Worm (Caenorhabditis elegans) whole organism, late embryonic: ENCODE measurements around the gene Y32F6A.5.

Experiments
- C08G9.2 ChIP-seq: sonication (generic microtip); optimal IDR thresholded peaks from 2 replicates; lab custom pipeline; 2016; ENCODE audit warnings: mild to moderate bottlenecking, missing genetic modification characterization, moderate library complexity, missing compliant biosample characterization
- F13H6.1 ChIP-seq: sonication (generic microtip); optimal IDR thresholded peaks from 2 replicates; lab custom pipeline; 2016; ENCODE audit warnings: missing genetic modification characterization, missing compliant biosample characterization
- K02D7.2 ChIP-seq: sonication (generic microtip); optimal IDR thresholded peaks from 2 replicates; lab custom pipeline; 2017; ENCODE audit warnings: mild to moderate bottlenecking, missing genetic modification characterization, missing compliant biosample characterization
- K09A11.1 ChIP-seq: sonication (generic microtip); optimal IDR thresholded peaks from 2 replicates; lab custom pipeline; 2017; ENCODE audit warnings: antibody characterized with exemption, mild to moderate bottlenecking, missing genetic modification characterization, missing compliant biosample characterization; ENCODE audit not compliant: insufficient read depth
- Y22D7AL.16 ChIP-seq: sonication (generic microtip); optimal IDR thresholded peaks from 2 replicates; lab custom pipeline; 2016; ENCODE audit warnings: missing genetic modification characterization, missing compliant biosample characterization
- ceh-14 ChIP-seq: sonication (generic microtip); optimal IDR thresholded peaks from 2 replicates; lab custom pipeline; 2016; ENCODE audit warnings: missing genotype, missing genetic modification characterization, missing compliant biosample characterization
- ceh-18 ChIP-seq: sonication (generic microtip); optimal IDR thresholded peaks from 2 replicates; lab custom pipeline; 2016; ENCODE audit warnings: missing genetic modification characterization, missing compliant biosample characterization
- ceh-2 ChIP-seq: sonication (generic microtip); optimal IDR thresholded peaks from 2 replicates; lab custom pipeline; 2016; ENCODE audit warnings: missing genotype, missing genetic modification characterization, missing compliant biosample characterization
- ceh-22 ChIP-seq: sonication (generic microtip); optimal IDR thresholded peaks from 2 replicates; lab custom pipeline; 2017; ENCODE audit warnings: missing biosample characterization, missing genetic modification characterization
- ceh-31 ChIP-seq: sonication (generic microtip); optimal IDR thresholded peaks from 2 replicates; lab custom pipeline; 2016; ENCODE audit warnings: missing genetic modification characterization, missing compliant biosample characterization
- ceh-45 ChIP-seq: fragments of 200-800 bp; sonication (Bioruptor generic); IDR thresholded peaks from 2 replicates; pipeline ENCODE4 v1.3.6; 2022; ENCODE audit warnings: missing genetic modification reagents, missing genetic modification characterization, missing compliant biosample characterization
- ceh-6 ChIP-seq: fragments of 200-800 bp; sonication (Bioruptor generic); optimal IDR thresholded peaks from 2 replicates; lab custom pipeline; 2018; ENCODE audit warnings: mild to moderate bottlenecking, missing genetic modification characterization, missing compliant biosample characterization
- ceh-9 ChIP-seq: sonication (generic microtip); optimal IDR thresholded peaks from 2 replicates; lab custom pipeline; 2016; ENCODE audit warnings: mild to moderate bottlenecking, missing genetic modification characterization, inconsistent platforms, missing compliant biosample characterization
- dmd-4 ChIP-seq: sonication (generic microtip); optimal IDR thresholded peaks from 2 replicates; lab custom pipeline; 2016; ENCODE audit warnings: borderline replicate concordance, missing genetic modification characterization, missing compliant biosample characterization
- dve-1 ChIP-seq: sonication (generic microtip); optimal IDR thresholded peaks from 2 replicates; lab custom pipeline; 2017; ENCODE audit warnings: antibody characterized with exemption, mild to moderate bottlenecking, missing genetic modification characterization, missing compliant biosample characterization
- fax-1 ChIP-seq: sonication (generic microtip); optimal IDR thresholded peaks from 2 replicates; lab custom pipeline; 2016; ENCODE audit warnings: missing genotype, missing genetic modification characterization, missing compliant biosample characterization
- fkh-6 ChIP-seq: sonication (generic microtip); optimal IDR thresholded peaks from 2 replicates; lab custom pipeline; 2016; ENCODE audit warnings: missing genetic modification characterization, missing compliant biosample characterization
- hlh-15 ChIP-seq: sonication (generic microtip); optimal IDR thresholded peaks from 2 replicates; lab custom pipeline; 2016; ENCODE audit warnings: missing genetic modification characterization, missing compliant biosample characterization
- hlh-30 ChIP-seq: sonication (generic microtip); optimal IDR thresholded peaks from 2 replicates; lab custom pipeline; 2017; ENCODE audit warnings: antibody characterized with exemption, missing genetic modification characterization, missing compliant biosample characterization; ENCODE audit not compliant: insufficient read depth
- lim-6 ChIP-seq: sonication (generic microtip); optimal IDR thresholded peaks from 2 replicates; lab custom pipeline; 2016; ENCODE audit warnings: missing genetic modification characterization, missing compliant biosample characterization
- lin-11 ChIP-seq: fragments of 200-800 bp; sonication (Bioruptor generic); optimal IDR thresholded peaks from 2 replicates; lab custom pipeline; 2018; ENCODE audit warnings: mild to moderate bottlenecking, missing genetic modification characterization, missing compliant biosample characterization
- madf-2 ChIP-seq: sonication (generic microtip); optimal IDR thresholded peaks from 2 replicates; lab custom pipeline; 2017; ENCODE audit warnings: missing genetic modification characterization, missing compliant biosample characterization
- mec-3 ChIP-seq: sonication (generic microtip); optimal IDR thresholded peaks from 2 replicates; lab custom pipeline; 2016; ENCODE audit warnings: borderline replicate concordance, missing genetic modification characterization, missing compliant biosample characterization
- nfya-1 ChIP-seq: sonication (generic microtip); optimal IDR thresholded peaks from 2 replicates; lab custom pipeline; 2017; ENCODE audit warnings: missing genetic modification characterization, mild to moderate bottlenecking, missing compliant biosample characterization, antibody characterized with exemption, moderate library complexity
- npax-4 ChIP-seq: sonication (generic microtip); optimal IDR thresholded peaks from 2 replicates; lab custom pipeline; 2016; ENCODE audit warnings: missing genetic modification characterization, missing compliant biosample characterization
- odd-2 ChIP-seq: sonication (generic microtip); optimal IDR thresholded peaks from 2 replicates; lab custom pipeline; 2017; ENCODE audit warnings: antibody characterized with exemption, mild to moderate bottlenecking, missing genetic modification characterization, missing compliant biosample characterization
- pax-1 ChIP-seq: fragments of 150-350 bp; optimal IDR thresholded peaks from 2 replicates; lab custom pipeline; 2014; ENCODE audit warnings: missing biosample characterization, missing genetic modification characterization
- pha-4 ChIP-seq: fragments of 150-350 bp; optimal IDR thresholded peaks from 2 replicates; lab custom pipeline; 2018; ENCODE audit warnings: missing biosample characterization, missing genetic modification reagents, missing genetic modification characterization
- sdc-2 ChIP-seq: sonication (generic microtip); optimal IDR thresholded peaks from 2 replicates; lab custom pipeline; 2016; ENCODE audit warnings: missing genotype, missing genetic modification characterization, missing compliant biosample characterization
- sox-2 ChIP-seq: fragments of 200-800 bp; sonication (Bioruptor generic); IDR thresholded peaks from 2 replicates; pipeline ENCODE4 v1.3.6; 2022; ENCODE audit warnings: missing genetic modification reagents, missing genetic modification characterization, missing compliant biosample characterization
- sox-4 ChIP-seq: sonication (generic microtip); optimal IDR thresholded peaks from 2 replicates; lab custom pipeline; 2017; ENCODE audit warnings: mild to moderate bottlenecking, missing genetic modification characterization, inconsistent platforms, missing compliant biosample characterization
- syd-9 ChIP-seq: sonication (generic microtip); optimal IDR thresholded peaks from 2 replicates; lab custom pipeline; 2016; ENCODE audit warnings: mild to moderate bottlenecking, missing genetic modification characterization, moderate library complexity, missing compliant biosample characterization
- tbx-2 ChIP-seq: sonication (generic microtip); optimal IDR thresholded peaks from 2 replicates; lab custom pipeline; 2016; ENCODE audit warnings: missing genetic modification characterization, missing compliant biosample characterization
- tbx-7 ChIP-seq: sonication (generic microtip); optimal IDR thresholded peaks from 2 replicates; lab custom pipeline; 2016; ENCODE audit warnings: missing genotype, missing genetic modification characterization, missing compliant biosample characterization
- ttx-3 ChIP-seq: sonication (generic microtip); optimal IDR thresholded peaks from 2 replicates; lab custom pipeline; 2016; ENCODE audit warnings: missing genetic modification reagents, missing genetic modification characterization, missing compliant biosample characterization
- unc-3 ChIP-seq, 2 experiments: fragments of 200-800 bp in 1 of 2; sonication (Bioruptor generic) in 1 of 2; sonication (generic microtip) in 1 of 2; conservative IDR thresholded peaks in 1 of 2; optimal IDR thresholded peaks in 1 of 2; 2 replicates each; pipeline versions ENCODE4 v1.3.6 to Lab custom; 2016 to 2022; ENCODE audit warnings: missing compliant biosample characterization in 2 of 2, missing genetic modification characterization in 2 of 2, missing genetic modification reagents in 1 of 2
- unc-42 ChIP-seq: sonication (generic microtip); optimal IDR thresholded peaks from 2 replicates; lab custom pipeline; 2016; ENCODE audit warnings: missing genotype, missing genetic modification characterization, missing compliant biosample characterization
- ztf-16 ChIP-seq: sonication (generic microtip); optimal IDR thresholded peaks from 2 replicates; lab custom pipeline; 2017; ENCODE audit warnings: missing genetic modification characterization, missing compliant biosample characterization

Y32F6A.5 gene

DNA sequence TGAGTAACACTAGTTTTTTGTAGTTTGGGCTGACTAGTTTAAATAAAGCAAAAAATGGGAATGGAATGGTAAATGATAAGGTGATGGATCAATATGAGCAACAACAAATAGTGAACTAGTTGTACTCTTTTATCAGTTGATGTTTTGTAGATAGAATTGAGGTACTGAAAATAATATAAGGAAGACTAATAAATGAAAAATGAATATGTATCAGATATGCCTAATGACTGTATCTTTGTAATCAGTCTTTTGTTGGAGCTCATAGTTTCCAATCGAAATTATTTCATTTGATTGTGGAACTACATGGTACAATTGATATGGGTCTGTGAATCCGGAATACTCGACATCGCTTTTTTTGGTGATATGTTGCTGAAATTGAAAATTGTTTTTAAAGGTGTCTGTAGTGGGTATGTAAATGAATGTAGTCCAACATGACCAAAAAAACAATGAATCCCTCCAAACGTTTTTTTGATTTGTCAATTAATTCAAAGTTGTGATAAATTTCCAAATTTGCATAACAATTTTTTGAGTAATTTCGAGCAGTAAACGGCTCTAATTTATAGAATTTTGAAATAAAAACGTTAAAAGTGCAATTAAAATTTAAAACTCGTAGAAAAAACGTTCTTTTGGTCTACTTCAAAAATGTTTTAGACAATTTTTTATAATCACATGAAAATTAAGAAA is 43.2 kb downstream of the Y32F6A.5 start, which contains the start of gene F15H10.12:
F15H10.12 (minus strand) TSS at position 51 of the 684 bp plus-strand sequence.
- TF ChIP-seq hlh-15 (tag; lab: Kevin White, UChicago) (no peak), sdc-2 (tag; lab: Kevin White, UChicago) (no peak), madf-2 (no peak), ceh-9 (tag; lab: Kevin White, UChicago) (no peak), ceh-14 (tag; lab: Kevin White, UChicago) (no peak), fax-1 (tag; lab: Kevin White, UChicago) (no peak), pha-4 (tag; lab: Kevin White, UChicago) (no peak), dve-1 (tag; lab: Kevin White, UChicago) (no peak), lim-6 (no peak), ceh-22 (tag; lab: Kevin White, UChicago) (no peak)

ce11 chrV:10406313-10406712 is 47.1 kb downstream of the Y32F6A.5 start, which contains the start of gene F15H10.7:
Gene F15H10.7, minus strand, starts transcription at chrV:10406413.
- TF ChIP-seq hlh-30 (tag; lab: Kevin White, UChicago): no peak
- TF ChIP-seq ceh-22 (tag; lab: Kevin White, UChicago): no peak
- TF ChIP-seq sox-4 (tag; lab: Kevin White, UChicago): no peak
- no peak for TF ChIP-seq pax-1 (tag; lab: Kevin White, UChicago)
- no peak for TF ChIP-seq tbx-2 (tag; lab: Kevin White, UChicago)
- TF ChIP-seq dmd-4 (tag; lab: Kevin White, UChicago): no peak
- TF ChIP-seq tbx-7 (tag; lab: Kevin White, UChicago): no peak
- no peak for TF ChIP-seq unc-3 (GFP tag; conservative IDR thresholded peaks at IDR 0.05; lab: Robert Waterston, UW)
- TF ChIP-seq unc-3 (tag; optimal IDR thresholded peaks at IDR 0.05; lab: Kevin White, UChicago): no peak
- no peak for TF ChIP-seq ceh-45
- TF ChIP-seq ztf-16 (tag; lab: Kevin White, UChicago): no peak
- no peak for TF ChIP-seq madf-2
- TF ChIP-seq K09A11.1 (tag; lab: Kevin White, UChicago): no peak
- TF ChIP-seq fkh-6 (tag; lab: Kevin White, UChicago): no peak

DNA sequence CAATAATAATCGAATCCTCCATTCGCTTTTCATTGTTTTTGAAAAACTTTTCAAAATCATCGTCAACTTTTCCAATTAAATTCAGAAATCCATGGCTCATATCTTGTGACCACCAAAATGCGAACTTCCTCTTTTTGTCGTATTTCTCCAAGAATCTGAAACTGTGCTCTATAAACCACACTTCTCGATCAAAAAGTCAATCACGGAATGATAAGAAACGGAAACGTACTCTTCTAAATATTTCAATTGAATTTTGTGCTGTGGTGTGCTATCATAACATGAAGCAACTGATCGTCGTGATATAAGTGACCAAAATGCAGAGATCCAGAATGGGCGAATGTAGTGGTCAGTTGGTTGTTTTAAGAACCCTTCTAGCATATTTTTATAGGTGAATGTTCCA is 48.7 kb downstream of the Y32F6A.5 start:
- TF ChIP-seq ceh-31: no peak
- TF ChIP-seq ttx-3 (tag; lab: Kevin White, UChicago): no peak
- TF ChIP-seq syd-9: no peak
- TF ChIP-seq lin-11 (tag; lab: Kevin White, UChicago): no peak
- no peak for TF ChIP-seq F13H6.1
- TF ChIP-seq odd-2: no peak
- TF ChIP-seq K02D7.2: no peak
- no peak for TF ChIP-seq sdc-2 (tag; lab: Kevin White, UChicago)
- no peak for TF ChIP-seq C08G9.2 (tag; lab: Kevin White, UChicago)
- TF ChIP-seq tbx-7 (tag; lab: Kevin White, UChicago): no peak
- no peak for TF ChIP-seq pha-4 (tag; lab: Kevin White, UChicago)
- TF ChIP-seq sox-2 (GFP tag; lab: Robert Waterston, UW): no peak
- no peak for TF ChIP-seq unc-42 (tag; lab: Kevin White, UChicago)
- no peak for TF ChIP-seq ceh-18 (tag; lab: Kevin White, UChicago)
- no peak for TF ChIP-seq npax-4
- TF ChIP-seq Y22D7AL.16 (tag; lab: Kevin White, UChicago): no peak
- no peak for TF ChIP-seq nfya-1
- no peak for TF ChIP-seq mec-3 (tag; lab: Kevin White, UChicago)
- no peak for TF ChIP-seq ceh-6 (GFP tag; lab: Kevin White, UChicago)
- TF ChIP-seq ceh-2 (tag; lab: Kevin White, UChicago): no peak
